Worm (Caenorhabditis elegans) whole organism, mixed stage, embryonic: ENCODE measurements around the gene W07G4.2.

ENCODE experiments used
- bed-3 ChIP-seq: fragments of 200-800 bp; sonication (Bioruptor generic); optimal IDR thresholded peaks from 3 replicates; lab custom pipeline; 2018; ENCODE audit warnings: mild to moderate bottlenecking, missing genetic modification characterization, moderate library complexity, missing compliant biosample characterization
- blmp-1 ChIP-seq: fragments of 150-350 bp; optimal IDR thresholded peaks from 2 replicates; lab custom pipeline; 2014; ENCODE audit warnings: missing biosample characterization, missing genetic modification characterization
- ceh-39 ChIP-seq: fragments of 150-350 bp; optimal IDR thresholded peaks from 2 replicates; lab custom pipeline; 2014; ENCODE audit warnings: missing biosample characterization, missing genetic modification characterization
- ceh-43 ChIP-seq: fragments of 200-800 bp; sonication (Bioruptor generic); optimal IDR thresholded peaks from 2 replicates; lab custom pipeline; 2018; ENCODE audit warnings: mild to moderate bottlenecking, missing genetic modification characterization, moderate library complexity, missing compliant biosample characterization
- ceh-83 ChIP-seq: fragments of 200-800 bp; sonication (Bioruptor generic); optimal IDR thresholded peaks from 2 replicates; lab custom pipeline; 2018; ENCODE audit warnings: mild to moderate bottlenecking, missing genetic modification characterization, missing compliant biosample characterization
- cnd-1 ChIP-seq: fragments of 200-800 bp; sonication (Bioruptor generic); optimal IDR thresholded peaks from 2 replicates; lab custom pipeline; 2018; ENCODE audit warnings: mild to moderate bottlenecking, missing genetic modification characterization, missing compliant biosample characterization
- drap-1 ChIP-seq: fragments of 200-800 bp; sonication (Bioruptor generic); optimal IDR thresholded peaks from 3 replicates; lab custom pipeline; 2018; ENCODE audit warnings: mild to moderate bottlenecking, missing genetic modification characterization, missing compliant biosample characterization
- elt-1 ChIP-seq: sonication (generic microtip); optimal IDR thresholded peaks from 2 replicates; lab custom pipeline; 2017; ENCODE audit warnings: missing genetic modification characterization, mild to moderate bottlenecking, missing compliant biosample characterization, antibody characterized with exemption, moderate library complexity, borderline replicate concordance; ENCODE audit not compliant: insufficient read depth
- flh-1 ChIP-seq: fragments of 200-800 bp; sonication (Bioruptor generic); optimal IDR thresholded peaks from 2 replicates; lab custom pipeline; 2018; ENCODE audit warnings: mild to moderate bottlenecking, missing genetic modification characterization, moderate library complexity, missing compliant biosample characterization
- ham-2 ChIP-seq: fragments of 200-800 bp; sonication (Bioruptor generic); optimal IDR thresholded peaks from 2 replicates; lab custom pipeline; 2018; ENCODE audit warnings: mild to moderate bottlenecking, missing genetic modification characterization, missing compliant biosample characterization
- hlh-1 ChIP-seq: fragments of 150-350 bp; optimal IDR thresholded peaks from 2 replicates; lab custom pipeline; 2014; ENCODE audit warnings: missing biosample characterization, missing genetic modification reagents, missing genetic modification characterization
- lin-32 ChIP-seq: fragments of 200-800 bp; sonication (Bioruptor generic); optimal IDR thresholded peaks from 2 replicates; lab custom pipeline; 2018; ENCODE audit warnings: mild to moderate bottlenecking, missing genetic modification characterization, missing compliant biosample characterization
- lsy-2 ChIP-seq: fragments of 150-350 bp; optimal IDR thresholded peaks from 2 replicates; lab custom pipeline; 2014; ENCODE audit warnings: missing biosample characterization, missing genetic modification characterization
- mab-5 ChIP-seq: fragments of 150-350 bp; optimal IDR thresholded peaks from 2 replicates; lab custom pipeline; 2014; ENCODE audit warnings: missing biosample characterization, missing genetic modification characterization
- mep-1 ChIP-seq: fragments of 150-350 bp; optimal IDR thresholded peaks from 2 replicates; lab custom pipeline; 2017; ENCODE audit warnings: missing biosample characterization, missing genetic modification reagents, missing genetic modification characterization, inconsistent platforms
- nhr-12 ChIP-seq: fragments of 150-350 bp; optimal IDR thresholded peaks from 2 replicates; lab custom pipeline; 2014; ENCODE audit warnings: missing biosample characterization, missing genetic modification characterization
- nhr-28 ChIP-seq: fragments of 150-350 bp; optimal IDR thresholded peaks from 2 replicates; lab custom pipeline; 2014; ENCODE audit warnings: missing biosample characterization, missing genetic modification characterization
- pha-4 ChIP-seq: fragments of 150-350 bp; optimal IDR thresholded peaks from 2 replicates; lab custom pipeline; 2018; ENCODE audit warnings: missing biosample characterization, missing genetic modification reagents, missing genetic modification characterization
- sem-2 ChIP-seq: fragments of 200-800 bp; sonication (Bioruptor generic); optimal IDR thresholded peaks from 2 replicates; lab custom pipeline; 2018; ENCODE audit warnings: mild to moderate bottlenecking, missing genetic modification characterization, missing compliant biosample characterization
- snpc-4 ChIP-seq: fragments of 150-350 bp; optimal IDR thresholded peaks from 2 replicates; lab custom pipeline; 2014; ENCODE audit warnings: missing biosample characterization, missing genetic modification characterization
- sptf-1 ChIP-seq: sonication (generic microtip); optimal IDR thresholded peaks from 2 replicates; lab custom pipeline; 2017; ENCODE audit warnings: mild to moderate bottlenecking, missing genetic modification characterization, moderate library complexity, missing compliant biosample characterization
- tbx-8 ChIP-seq: fragments of 200-800 bp; sonication (Bioruptor generic); optimal IDR thresholded peaks from 2 replicates; lab custom pipeline; 2018; ENCODE audit warnings: mild to moderate bottlenecking, missing genetic modification characterization, moderate library complexity, missing compliant biosample characterization
- unc-120 ChIP-seq: sonication (generic microtip); optimal IDR thresholded peaks from 2 replicates; lab custom pipeline; 2017; ENCODE audit warnings: missing genetic modification characterization, missing compliant biosample characterization; ENCODE audit not compliant: poor library complexity, severe bottlenecking
- unc-39 ChIP-seq: fragments of 150-350 bp; optimal IDR thresholded peaks from 2 replicates; lab custom pipeline; 2014; ENCODE audit warnings: missing biosample characterization, missing genetic modification characterization
- zip-8 ChIP-seq: fragments of 150-350 bp; optimal IDR thresholded peaks from 2 replicates; lab custom pipeline; 2014; ENCODE audit warnings: missing biosample characterization, missing genetic modification characterization
- ztf-11 ChIP-seq: fragments of 150-350 bp; optimal IDR thresholded peaks from 2 replicates; lab custom pipeline; 2014; ENCODE audit warnings: missing biosample characterization, missing genetic modification characterization

The W07G4.2 gene

DNA sequence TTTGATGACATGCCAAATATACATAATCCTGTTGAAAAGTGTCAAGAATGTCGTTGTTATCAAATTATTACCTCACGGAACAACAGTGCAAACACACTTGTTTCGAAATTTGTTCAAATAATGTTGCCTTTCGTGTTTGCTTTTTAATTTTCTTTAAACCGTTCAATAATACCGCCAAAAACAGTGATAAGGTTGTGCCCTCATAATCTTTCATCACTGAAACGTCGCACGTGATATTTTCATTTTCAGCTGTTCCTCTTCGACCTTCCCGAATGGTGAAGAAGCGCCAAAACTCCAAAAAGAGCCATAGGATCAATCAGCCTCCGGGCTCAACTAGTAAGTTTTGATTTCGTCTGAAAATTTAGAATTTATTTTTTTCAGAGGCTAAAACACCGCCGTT is 34.3 kb downstream of the W07G4.2 start, which contains the start of gene inft-2:
TSS of gene inft-2 (plus strand) at position 248 of the 400 bp plus-strand sequence.
- TF ChIP-seq sem-2 (GFP tag; lab: Kevin White, UChicago) = no peak
- no peak for TF ChIP-seq zip-8 (tag; lab: Kevin White, UChicago)
- TF ChIP-seq unc-120 = no peak
- TF ChIP-seq drap-1 = no peak
- TF ChIP-seq ztf-11 (tag; lab: Kevin White, UChicago) = no peak
- no peak for TF ChIP-seq unc-39 (tag; lab: Kevin White, UChicago)
- TF ChIP-seq ham-2 (GFP tag; lab: Kevin White, UChicago) = no peak
- TF ChIP-seq cnd-1 (tag; lab: Kevin White, UChicago) = no peak
- no peak for TF ChIP-seq pha-4 (tag; lab: Kevin White, UChicago)
- no peak for TF ChIP-seq bed-3 (GFP tag; lab: Kevin White, UChicago)
- TF ChIP-seq hlh-1 = no peak
- TF ChIP-seq, all 35 proteins: peak for 0

DNA sequence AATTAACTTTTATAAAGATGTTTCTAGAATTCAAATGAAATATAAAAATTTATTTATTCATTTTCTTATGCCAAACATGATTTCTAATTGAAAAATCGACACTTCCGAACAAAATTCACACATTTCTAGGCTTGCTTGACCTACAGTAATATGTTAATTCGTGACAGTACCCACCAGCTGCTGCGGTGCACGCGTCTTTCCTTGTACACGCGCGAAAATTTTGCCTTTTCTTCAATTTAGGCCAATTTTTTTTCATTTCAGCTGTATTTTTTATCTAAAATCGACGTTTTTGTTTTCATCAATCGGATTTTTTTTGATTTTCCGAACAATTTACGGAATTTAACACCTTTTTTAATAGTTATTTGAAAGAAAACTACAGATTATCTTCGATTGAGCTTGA is 36.3 kb downstream of the W07G4.2 start:
- TF ChIP-seq ztf-11 (tag; lab: Kevin White, UChicago) (no peak), lsy-2 (tag; lab: Kevin White, UChicago) (no peak)

DNA sequence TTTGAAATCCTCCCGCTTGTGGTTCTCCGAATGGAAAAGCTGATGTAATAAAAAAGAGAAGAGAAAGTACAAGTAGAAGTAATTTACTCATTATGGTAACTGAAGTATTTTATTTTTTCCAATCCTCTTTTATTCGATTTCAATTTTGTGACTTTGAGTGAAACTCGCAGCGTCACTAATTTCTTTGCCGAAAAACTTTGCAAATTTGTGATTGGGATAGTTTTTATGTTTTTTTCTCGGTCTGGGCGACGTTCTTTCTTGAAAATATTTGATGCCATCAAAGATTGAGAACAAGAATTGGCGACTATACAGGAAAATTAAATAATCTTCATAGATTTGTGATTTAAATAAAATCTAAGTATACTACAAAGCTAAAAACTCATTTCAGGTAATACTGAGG is 36.8 kb downstream of the W07G4.2 start, which contains the start of gene far-4:
TSS of gene far-4 (minus strand) at position 101 of the 400 bp plus-strand sequence.
- TF ChIP-seq tbx-8 = no peak
- TF ChIP-seq sptf-1 = no peak

DNA sequence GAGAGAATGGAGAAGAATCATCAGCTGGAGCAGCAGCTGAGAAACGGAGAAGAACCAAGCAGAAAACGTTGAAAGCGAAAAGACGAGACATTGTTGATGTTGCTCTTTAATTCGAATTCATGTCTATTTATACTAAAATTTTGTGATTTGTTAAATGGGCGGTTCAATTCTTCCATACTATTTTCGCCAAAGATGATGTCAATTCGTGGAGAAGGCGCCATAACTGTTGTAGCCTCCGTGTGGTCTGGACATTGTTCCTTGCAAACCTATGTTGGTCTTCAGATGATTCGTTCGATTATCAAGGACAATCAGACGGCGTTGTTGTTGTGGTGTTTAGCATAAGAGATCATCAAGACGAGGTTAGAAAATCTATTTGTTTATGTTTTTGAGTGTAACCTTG is 38.9 kb downstream of the W07G4.2 start, which contains the start of gene far-3:
TSS of gene far-3 (minus strand) at position 101 of the 400 bp plus-strand sequence.
- TF ChIP-seq ztf-11 (tag; lab: Kevin White, UChicago) (no peak), flh-1 (GFP tag; lab: Kevin White, UChicago) (no peak), ceh-43 (no peak), mab-5 (tag; lab: Kevin White, UChicago) (no peak), snpc-4 (tag; lab: Kevin White, UChicago) (no peak), lin-32 (no peak)

DNA sequence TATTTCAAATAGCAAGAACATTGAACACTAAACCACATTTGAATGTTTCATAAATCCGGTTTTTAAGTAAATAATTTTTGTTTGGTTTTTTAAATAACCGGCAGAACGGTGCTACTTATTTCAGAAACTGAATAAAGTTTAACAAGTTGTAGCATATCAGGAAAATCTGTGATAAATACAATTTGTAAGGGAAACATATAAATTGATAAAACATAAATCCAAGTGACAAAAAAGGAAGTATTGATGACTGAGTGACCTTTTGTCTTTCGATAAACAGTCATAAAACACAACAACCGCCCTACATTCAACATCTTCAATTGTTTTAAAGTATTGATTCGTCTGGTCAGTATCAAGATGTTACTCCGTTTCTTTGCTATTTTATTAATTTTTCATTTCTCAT is 41.1 kb downstream of the W07G4.2 start, which contains the start of gene far-5:
TSS of gene far-5 (plus strand) at position 301 of the 400 bp plus-strand sequence.
- TF ChIP-seq ham-2 (GFP tag; lab: Kevin White, UChicago) = no peak
- TF ChIP-seq flh-1 (GFP tag; lab: Kevin White, UChicago) = no peak
- no peak for TF ChIP-seq mep-1 (tag; lab: Kevin White, UChicago)
- TF ChIP-seq cnd-1 (tag; lab: Kevin White, UChicago) = no peak
- no peak for TF ChIP-seq ztf-11 (tag; lab: Kevin White, UChicago)
- TF ChIP-seq ceh-83 = no peak
- TF ChIP-seq lin-32 = no peak

DNA sequence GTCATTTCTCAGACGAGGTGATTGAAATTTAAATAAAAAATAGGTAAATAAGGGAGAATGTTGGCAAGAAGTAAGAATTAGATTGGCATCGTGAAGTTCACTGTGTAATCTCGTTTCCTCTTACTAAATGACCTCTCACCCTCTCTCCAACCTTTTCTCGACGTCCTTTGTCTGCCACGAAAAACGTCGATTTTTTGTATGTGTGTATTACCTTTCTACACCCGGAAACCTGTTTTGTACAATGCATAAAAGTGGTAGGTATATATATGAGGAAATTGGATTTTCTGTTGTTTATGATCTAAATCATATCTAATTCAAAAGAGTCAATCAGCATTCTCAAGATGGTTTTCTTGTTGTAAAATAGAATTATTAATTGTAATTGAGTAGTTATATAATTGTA is 43.5 kb downstream of the W07G4.2 start, which contains the start of the genes F15B9.11 and dsl-7:
TSS of gene F15B9.11 (minus strand) at position 5 of the 400 bp plus-strand sequence.
TSS of gene dsl-7 (plus strand) at position 260 of the 400 bp plus-strand sequence.
- no peak for TF ChIP-seq mep-1 (tag; lab: Kevin White, UChicago)
- TF ChIP-seq nhr-28 (tag; lab: Kevin White, UChicago) = no peak
- TF ChIP-seq blmp-1 (tag; lab: Kevin White, UChicago) = no peak
- TF ChIP-seq sem-2 (GFP tag; lab: Kevin White, UChicago) = no peak
- TF ChIP-seq, all 35 proteins: peak for 0

DNA sequence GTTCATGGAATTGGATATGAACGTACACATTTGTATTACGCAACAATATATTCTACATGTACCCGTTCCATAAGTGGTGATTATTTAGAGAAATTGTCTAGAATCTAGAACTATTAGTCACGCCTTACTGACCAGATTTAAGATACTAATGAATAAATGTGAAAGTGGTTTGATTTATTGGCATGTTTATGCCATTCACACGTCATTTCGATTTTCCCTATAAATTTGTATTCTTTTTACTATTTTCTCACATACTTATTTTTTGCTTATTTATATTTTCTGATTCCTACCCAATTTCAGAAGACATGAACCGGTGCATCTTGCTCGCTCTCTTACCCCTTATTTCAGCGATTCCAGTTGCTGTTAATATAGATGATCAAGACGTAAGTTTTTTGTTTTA is 48.1 kb downstream of the W07G4.2 start, which contains the start of gene F15B9.8:
TSS of gene F15B9.8 (plus strand) at position 301 of the 400 bp plus-strand sequence.
- TF ChIP-seq nhr-12 (tag; lab: Kevin White, UChicago) (no peak), bed-3 (GFP tag; lab: Kevin White, UChicago) (no peak), elt-1 (tag; lab: Kevin White, UChicago) (no peak), zip-8 (tag; lab: Kevin White, UChicago) (peak; percentile 72), nhr-28 (tag; lab: Kevin White, UChicago) (no peak), ceh-39 (tag; lab: Kevin White, UChicago) (no peak), ztf-11 (tag; lab: Kevin White, UChicago) (no peak), ceh-43 (no peak), drap-1 (no peak), blmp-1 (tag; lab: Kevin White, UChicago) (peak; percentile 22)
- TF ChIP-seq, all 35 proteins: peak for 2
